Fruit fly (Drosophila melanogaster) Kc167 (cell line): ENCODE results near the gene CG31199.

ENCODE experiments used
- Myc ChIP-seq: fragments of >200 bp; optimal IDR thresholded peaks from 2 replicates; lab custom pipeline; 2017; ENCODE audit warnings: missing external identifiers
- Sin3A ChIP-seq: fragments of >200 bp; optimal IDR thresholded peaks from 2 replicates; lab custom pipeline; 2018; ENCODE audit warnings: missing external identifiers
- h ChIP-seq: fragments of >200 bp; optimal IDR thresholded peaks from 3 replicates; lab custom pipeline; 2018; ENCODE audit warnings: missing external identifiers
- insv ChIP-seq: fragments of >200 bp; optimal IDR thresholded peaks from 3 replicates; lab custom pipeline; 2018; ENCODE audit warnings: missing external identifiers
- psq ChIP-seq: fragments of >200 bp; optimal IDR thresholded peaks from 2 replicates; lab custom pipeline; 2017; ENCODE audit warnings: missing external identifiers
- ttk ChIP-seq: sonication (Bioruptor generic); optimal IDR thresholded peaks from 2 replicates; lab custom pipeline; 2017; ENCODE audit warnings: missing external identifiers

The CG31199 gene

dm6 chr3R:20739971-20740370 is 3.7 kb downstream of the CG31199 start, which contains the start of gene CG42322:
CG42322 (plus strand) TSS chr3R:20740108.
- TF ChIP-seq h (lab: Kevin White, UChicago): no peak
- TF ChIP-seq Sin3A: no peak
- TF ChIP-seq Myc (lab: Kevin White, UChicago): no peak
- TF ChIP-seq psq: no peak
- TF ChIP-seq ttk (lab: Kevin White, UChicago): no peak
- no peak for TF ChIP-seq insv (lab: Kevin White, UChicago)

- no peak for TF ChIP-seq h (lab: Kevin White, UChicago)
- no peak for TF ChIP-seq Sin3A
- TF ChIP-seq psq: no peak
- TF ChIP-seq Myc (lab: Kevin White, UChicago): no peak
- TF ChIP-seq ttk (lab: Kevin White, UChicago): no peak
- TF ChIP-seq insv (lab: Kevin White, UChicago): no peak
These were observed 4.7 kb downstream of the CG31199 start, which contains the start of gene CG17267 for dm6 chr3R:20739000-20739399. CG17267 (minus strand) TSS chr3R:20739100.

- no peak for TF ChIP-seq ttk (lab: Kevin White, UChicago)
- no peak for TF ChIP-seq h (lab: Kevin White, UChicago)
- TF ChIP-seq Myc (lab: Kevin White, UChicago): no peak
- no peak for TF ChIP-seq insv (lab: Kevin White, UChicago)
- no peak for TF ChIP-seq Sin3A
- no peak for TF ChIP-seq psq
These were observed 8.3 kb downstream of the CG31199 start, which contains the start of gene Cdk2 for dm6 chr3R:20735405-20735804. Cdk2 (plus strand) TSS chr3R:20735623.

dm6 chr3R:20731331-20731730 is 12.3 kb downstream of the CG31199 start, which contains the start of gene CG31205:
CG31205 (plus strand) TSS chr3R:20731631.
- TF ChIP-seq insv (lab: Kevin White, UChicago): no peak
- TF ChIP-seq psq: no peak
- TF ChIP-seq Sin3A: no peak
- TF ChIP-seq ttk (lab: Kevin White, UChicago): no peak
- no peak for TF ChIP-seq h (lab: Kevin White, UChicago)
- no peak for TF ChIP-seq Myc (lab: Kevin White, UChicago)

dm6 chr3R:20723491-20723890 is 20.2 kb downstream of the CG31199 start:
- TF ChIP-seq insv (lab: Kevin White, UChicago) (no peak), ttk (lab: Kevin White, UChicago) (no peak), Sin3A (no peak), psq (no peak), h (lab: Kevin White, UChicago) (no peak), Myc (lab: Kevin White, UChicago) (no peak)

dm6 chr3R:20719286-20719685 is 24.4 kb downstream of the CG31199 start:
- TF ChIP-seq h (lab: Kevin White, UChicago) (no peak), psq (no peak), insv (lab: Kevin White, UChicago) (no peak), ttk (lab: Kevin White, UChicago) (no peak), Myc (lab: Kevin White, UChicago) (no peak), Sin3A (no peak)

dm6 chr3R:20714360-20714759 is 29.3 kb downstream of the CG31199 start, which contains the start of gene Oamb:
Oamb (minus strand) TSS chr3R:20714577.
- no peak for TF ChIP-seq Sin3A
- TF ChIP-seq Myc (lab: Kevin White, UChicago): no peak
- no peak for TF ChIP-seq ttk (lab: Kevin White, UChicago)
- no peak for TF ChIP-seq h (lab: Kevin White, UChicago)
- no peak for TF ChIP-seq insv (lab: Kevin White, UChicago)
